Fruit fly (Drosophila melanogaster): ENCODE results near the gene Amnionless.

Gene Amnionless

dm6 chr2L:273603-274002 is 15.3 kb downstream of the Amnionless start, which contains the start of the genes mbm and CG11555 (continued):
- TF ChIP-seq CG7963 (GFP tag; IDR thresholded peaks at IDR 0.05; ENCODE audit: partially characterized antibody) (no peak), CG32767 (GFP tag; IDR thresholded peaks at IDR 0.05) (no peak), CG18262 (tag; optimal IDR thresholded peaks at IDR 0.05) (peak; percentile 43), dan (GFP tag; IDR thresholded peaks at IDR 0.05) (no peak), al (GFP tag; IDR thresholded peaks at IDR 0.05) (no peak), CG13624 (GFP tag; optimal IDR thresholded peaks at IDR 0.05) (no peak), CHES-1-like (GFP tag; optimal IDR thresholded peaks at IDR 0.05) (no peak), CG9727 (GFP tag; optimal IDR thresholded peaks at IDR 0.05) (no peak), Sox102F (GFP tag; optimal IDR thresholded peaks at IDR 0.05) (no peak), NC2β (GFP tag; optimal IDR thresholded peaks at IDR 0.05) (no peak), CG8944 (GFP tag; optimal IDR thresholded peaks at IDR 0.05) (no peak), kay (GFP tag; optimal IDR thresholded peaks at IDR 0.05) (no peak), Hand (GFP tag; optimal IDR thresholded peaks at IDR 0.05) (no peak), CG14050 (GFP tag; IDR thresholded peaks at IDR 0.05) (no peak), tup (GFP tag; optimal IDR thresholded peaks at IDR 0.05) (no peak), gro (GFP tag; optimal IDR thresholded peaks at IDR 0.05) (no peak), gt (GFP tag; IDR thresholded peaks at IDR 0.05) (no peak), zfh2 (GFP tag; optimal IDR thresholded peaks at IDR 0.05) (no peak), twi (tag; optimal IDR thresholded peaks at IDR 0.05) (peak; percentile 44), Bgb (GFP tag; IDR thresholded peaks at IDR 0.05; ENCODE audit: partially characterized antibody) (no peak), CG15514 (GFP tag; optimal IDR thresholded peaks at IDR 0.05) (peak; percentile 55), Nf-YC (tag; optimal IDR thresholded peaks at IDR 0.05) (peak; percentile 74), seq (GFP tag; IDR thresholded peaks at IDR 0.05) (no peak), tio (GFP tag; optimal IDR thresholded peaks at IDR 0.05) (no peak), sisA (GFP tag; IDR thresholded peaks at IDR 0.05) (no peak), Dip3 (GFP tag; optimal IDR thresholded peaks at IDR 0.05) (no peak), CG5180 (GFP tag; optimal IDR thresholded peaks at IDR 0.05) (no peak), MESR4 (GFP tag; optimal IDR thresholded peaks at IDR 0.05) (no peak), Dll (GFP tag; IDR thresholded peaks at IDR 0.05; ENCODE audit: partially characterized antibody) (peak; percentile 74), CG12769 (tag; optimal IDR thresholded peaks at IDR 0.05) (no peak), pan (optimal IDR thresholded peaks at IDR 0.05) (no peak), pan (GFP tag; optimal IDR thresholded peaks at IDR 0.05 in 1 of 2, IDR thresholded peaks at IDR 0.05 in 1 of 2) (no peak), CG3847 (GFP tag; IDR thresholded peaks at IDR 0.05) (no peak), Neu2 (GFP tag; optimal IDR thresholded peaks at IDR 0.05; ENCODE audit: borderline replicate concordance) (no peak), nmo (GFP tag; optimal IDR thresholded peaks at IDR 0.05) (peak; percentile 42), Hmr (GFP tag; optimal IDR thresholded peaks at IDR 0.05) (no peak), Hr51 (GFP tag; optimal IDR thresholded peaks at IDR 0.05) (no peak), CG1529 (GFP tag; optimal IDR thresholded peaks at IDR 0.05) (no peak), PHDP (tag; optimal IDR thresholded peaks at IDR 0.05) (peak; percentile 41), Gug (GFP tag; IDR thresholded peaks at IDR 0.05) (no peak), CG7372 (GFP tag; IDR thresholded peaks at IDR 0.05) (no peak), Mrtf (GFP tag; IDR thresholded peaks at IDR 0.05) (no peak), slbo (GFP tag; IDR thresholded peaks at IDR 0.05) (peak; percentile 25; the same call in 1 of the 2 replicates), Atf3 (GFP tag; optimal IDR thresholded peaks at IDR 0.05) (no peak), fd3F (GFP tag; optimal IDR thresholded peaks at IDR 0.05) (no peak), gem (tag; optimal IDR thresholded peaks at IDR 0.05) (no peak), CG17829 (tag; optimal IDR thresholded peaks at IDR 0.05) (peak; percentile 60), fd64A (GFP tag; optimal IDR thresholded peaks at IDR 0.05) (no peak), luna (GFP tag; optimal IDR thresholded peaks at IDR 0.05) (no peak), Hey (tag; optimal IDR thresholded peaks at IDR 0.05) (no peak), pnt (GFP tag; optimal IDR thresholded peaks at IDR 0.05) (no peak), GATAe (GFP tag; conservative IDR thresholded peaks at IDR 0.05) (no peak)
